Worm (Caenorhabditis elegans) whole organism, midembryonic: ENCODE data around the gene abts-4.

Source experiments
- T22C8.4 ChIP-seq: fragments of 200-800 bp; sonication (Bioruptor generic); IDR thresholded peaks from 2 replicates; pipeline ENCODE4 v1.3.6; 2022; ENCODE audit warnings: missing genetic modification characterization, missing compliant biosample characterization
- cog-1 ChIP-seq: sonication (generic microtip); optimal IDR thresholded peaks from 2 replicates; lab custom pipeline; 2016; ENCODE audit warnings: missing genetic modification characterization, missing compliant biosample characterization
- flt-1 ChIP-seq: fragments of 200-800 bp; sonication (Bioruptor generic); IDR thresholded peaks from 2 replicates; pipeline ENCODE4 v1.3.6; 2022; ENCODE audit warnings: missing genetic modification characterization, missing compliant biosample characterization
- klf-2 ChIP-seq: fragments of 200-800 bp; sonication (Bioruptor generic); conservative IDR thresholded peaks from 2 replicates; pipeline ENCODE4 v1.3.6; 2022; ENCODE audit warnings: missing genetic modification reagents, missing genetic modification characterization, missing compliant biosample characterization
- med-1 ChIP-seq: sonication (generic microtip); optimal IDR thresholded peaks from 2 replicates; lab custom pipeline; 2017; ENCODE audit warnings: missing genetic modification characterization, mild to moderate bottlenecking, missing compliant biosample characterization, antibody characterized with exemption, missing genetic modification reagents; ENCODE audit not compliant: insufficient read depth
- ref-1 ChIP-seq: fragments of 200-800 bp; sonication (Bioruptor generic); conservative IDR thresholded peaks from 2 replicates; pipeline ENCODE4 v1.3.6; 2022; ENCODE audit warnings: missing genetic modification reagents, missing genetic modification characterization, missing compliant biosample characterization
- tab-1 ChIP-seq: fragments of 200-800 bp; sonication (Bioruptor generic); IDR thresholded peaks from 2 replicates; pipeline ENCODE4 v1.3.6; 2022; ENCODE audit warnings: missing genetic modification characterization, missing compliant biosample characterization
- ztf-23 ChIP-seq: fragments of 200-800 bp; sonication (Bioruptor generic); IDR thresholded peaks from 2 replicates; pipeline ENCODE4 v1.3.6; 2022; ENCODE audit warnings: missing genetic modification reagents, missing genetic modification characterization, missing compliant biosample characterization
- ztf-29 ChIP-seq: fragments of 200-800 bp; sonication (Bioruptor generic); IDR thresholded peaks from 2 replicates; pipeline ENCODE4 v1.3.6; 2022; ENCODE audit warnings: missing genetic modification reagents, missing genetic modification characterization, missing compliant biosample characterization

abts-4 gene

ce11 chrX:6761688-6762185 lies at the start of gene abts-4:
Gene abts-4, minus strand, starts transcription at chrX:6761738.
- no peak for TF ChIP-seq ztf-29
- TF ChIP-seq klf-2 = no peak
- TF ChIP-seq tab-1 = no peak
- no peak for TF ChIP-seq T22C8.4 (GFP tag; lab: Robert Waterston, UW)
- TF ChIP-seq ref-1 = no peak
- TF ChIP-seq med-1 (GFP tag; lab: Kevin White, UChicago) = no peak

ce11 chrX:6808640-6809039 lies 47.1 kb upstream of the abts-4 start:
- TF ChIP-seq cog-1 (tag; lab: Kevin White, UChicago) (no peak), klf-2 (no peak), tab-1 (no peak), flt-1 (GFP tag; lab: Robert Waterston, UW) (no peak), ztf-23 (GFP tag; lab: Robert Waterston, UW) (no peak), ztf-29 (no peak), T22C8.4 (GFP tag; lab: Robert Waterston, UW) (no peak), med-1 (GFP tag; lab: Kevin White, UChicago) (no peak)

- no peak for TF ChIP-seq flt-1 (GFP tag; lab: Robert Waterston, UW)
- no peak for TF ChIP-seq klf-2
- TF ChIP-seq ztf-23 (GFP tag; lab: Robert Waterston, UW) = no peak
- TF ChIP-seq med-1 (GFP tag; lab: Kevin White, UChicago) = no peak
- no peak for TF ChIP-seq ztf-29
- no peak for TF ChIP-seq tab-1
Measured at ce11 chrX:6808239-6808638, 46.7 kb upstream of the abts-4 start.

- TF ChIP-seq cog-1 (tag; lab: Kevin White, UChicago) = no peak
- TF ChIP-seq ztf-29 = no peak
- TF ChIP-seq ref-1 = no peak
- no peak for TF ChIP-seq T22C8.4 (GFP tag; lab: Robert Waterston, UW)
- TF ChIP-seq flt-1 (GFP tag; lab: Robert Waterston, UW) = no peak
- TF ChIP-seq klf-2 = no peak
- no peak for TF ChIP-seq tab-1
- no peak for TF ChIP-seq med-1 (GFP tag; lab: Kevin White, UChicago)
- no peak for TF ChIP-seq ztf-23 (GFP tag; lab: Robert Waterston, UW)
Measured at ce11 chrX:6807137-6807861, 45.8 kb upstream of the abts-4 start.

ce11 chrX:6806463-6806862 lies 44.9 kb upstream of the abts-4 start, which contains the start of gene atg-2:
Gene atg-2, plus strand, starts transcription at chrX:6806763.
- TF ChIP-seq tab-1 (0 out of 2 replicates have a peak, but pooled peaks have one; percentile 35), T22C8.4 (GFP tag; lab: Robert Waterston, UW) (no peak)

ce11 chrX:6805427-6805826 lies 43.9 kb upstream of the abts-4 start:
- TF ChIP-seq klf-2 (no peak), flt-1 (GFP tag; lab: Robert Waterston, UW) (no peak), med-1 (GFP tag; lab: Kevin White, UChicago) (no peak), ztf-29 (no peak), T22C8.4 (GFP tag; lab: Robert Waterston, UW) (no peak), cog-1 (tag; lab: Kevin White, UChicago) (no peak), ref-1 (no peak), ztf-23 (GFP tag; lab: Robert Waterston, UW) (no peak), tab-1 (no peak)

- TF ChIP-seq ref-1 = no peak
- no peak for TF ChIP-seq ztf-29
- TF ChIP-seq T22C8.4 (GFP tag; lab: Robert Waterston, UW) = no peak
- no peak for TF ChIP-seq med-1 (GFP tag; lab: Kevin White, UChicago)
- no peak for TF ChIP-seq cog-1 (tag; lab: Kevin White, UChicago)
- TF ChIP-seq klf-2 = no peak
- TF ChIP-seq flt-1 (GFP tag; lab: Robert Waterston, UW) = no peak
- TF ChIP-seq tab-1 = no peak
- no peak for TF ChIP-seq ztf-23 (GFP tag; lab: Robert Waterston, UW)
Measured at ce11 chrX:6804857-6805256, 43.3 kb upstream of the abts-4 start.

ce11 chrX:6804405-6804804 lies 42.9 kb upstream of the abts-4 start:
- TF ChIP-seq ref-1 (no peak), tab-1 (no peak), ztf-29 (no peak), cog-1 (tag; lab: Kevin White, UChicago) (no peak), flt-1 (GFP tag; lab: Robert Waterston, UW) (no peak), klf-2 (no peak), T22C8.4 (GFP tag; lab: Robert Waterston, UW) (no peak), med-1 (GFP tag; lab: Kevin White, UChicago) (no peak), ztf-23 (GFP tag; lab: Robert Waterston, UW) (no peak)

- TF ChIP-seq ref-1 = no peak
- TF ChIP-seq flt-1 (GFP tag; lab: Robert Waterston, UW) = no peak
- no peak for TF ChIP-seq ztf-23 (GFP tag; lab: Robert Waterston, UW)
- no peak for TF ChIP-seq ztf-29
- no peak for TF ChIP-seq med-1 (GFP tag; lab: Kevin White, UChicago)
- TF ChIP-seq T22C8.4 (GFP tag; lab: Robert Waterston, UW) = no peak
- no peak for TF ChIP-seq klf-2
- no peak for TF ChIP-seq tab-1
- TF ChIP-seq cog-1 (tag; lab: Kevin White, UChicago) = no peak
Measured at ce11 chrX:6801546-6801945, 40.0 kb upstream of the abts-4 start.

- TF ChIP-seq cog-1 (tag; lab: Kevin White, UChicago) (no peak), klf-2 (no peak), ztf-23 (GFP tag; lab: Robert Waterston, UW) (no peak), tab-1 (no peak), ref-1 (no peak), med-1 (GFP tag; lab: Kevin White, UChicago) (no peak), T22C8.4 (GFP tag; lab: Robert Waterston, UW) (no peak), flt-1 (GFP tag; lab: Robert Waterston, UW) (no peak), ztf-29 (no peak)
Measured at ce11 chrX:6799776-6800175, 38.2 kb upstream of the abts-4 start, which contains the start of gene M03A8.3. Gene M03A8.3, plus strand, starts transcription at chrX:6800053.
